Worm (Caenorhabditis elegans): ENCODE measurements around the gene col-115.
"Not testable (repeated sequence)": the region's sequence is repeated elsewhere in the genome, so short reads cannot be mapped to it uniquely, and the experiment has no call there.

- TF ChIP-seq snpc-4 (tag; optimal IDR thresholded peaks at IDR 0.05); elt-3 (tag; optimal IDR thresholded peaks at IDR 0.05); ztf-11 (tag; optimal IDR thresholded peaks at IDR 0.05); unc-62 (GFP tag; optimal IDR thresholded peaks at IDR 0.05); nhr-12 (tag; optimal IDR thresholded peaks at IDR 0.05); unc-39 (tag; optimal IDR thresholded peaks at IDR 0.05): not testable (repeated sequence)
- TF ChIP-seq mep-1 (tag; optimal IDR thresholded peaks at IDR 0.05), result peak; percentile 57
- TF ChIP-seq drap-1 (GFP tag; optimal IDR thresholded peaks at IDR 0.05), result peak; percentile 4
Observed at ce11 chrIV:7946899-7947499, 41.5 kb upstream of the col-115 start, which contains the start of gene F20D12.12.
